Worm (Caenorhabditis elegans) whole organism, L2 larva: ENCODE measurements around the gene C28C12.1.

ENCODE experiments used
- C34F6.9 ChIP-seq: fragments of 150-350 bp; optimal IDR thresholded peaks from 2 replicates; lab custom pipeline; 2014; ENCODE audit warnings: missing biosample characterization, missing genetic modification characterization
- F13H6.1 ChIP-seq: sonication (generic microtip); optimal IDR thresholded peaks from 2 replicates; lab custom pipeline; 2016; ENCODE audit warnings: missing genetic modification characterization, missing compliant biosample characterization
- R02D3.7 ChIP-seq: fragments of 150-350 bp; optimal IDR thresholded peaks from 2 replicates; lab custom pipeline; 2014; ENCODE audit warnings: missing biosample characterization, missing genetic modification characterization
- Y55F3AM.14 ChIP-seq: fragments of 200-800 bp; sonication (Bioruptor generic); optimal IDR thresholded peaks from 2 replicates; lab custom pipeline; 2018; ENCODE audit warnings: mild to moderate bottlenecking, missing genetic modification characterization, missing compliant biosample characterization
- ZK546.5 ChIP-seq: sonication (generic microtip); optimal IDR thresholded peaks from 2 replicates; lab custom pipeline; 2017; ENCODE audit warnings: missing biosample characterization, missing genetic modification characterization
- aly-2 ChIP-seq: fragments of 150-350 bp; optimal IDR thresholded peaks from 2 replicates; lab custom pipeline; 2014; ENCODE audit warnings: missing biosample characterization, missing genetic modification characterization
- blmp-1 ChIP-seq: sonication (generic microtip); optimal IDR thresholded peaks from 2 replicates; lab custom pipeline; 2017; ENCODE audit warnings: missing genetic modification characterization, mild to moderate bottlenecking, missing compliant biosample characterization, antibody characterized with exemption, moderate library complexity; ENCODE audit not compliant: insufficient read depth
- ceh-16 ChIP-seq: fragments of 150-350 bp; optimal IDR thresholded peaks from 2 replicates; lab custom pipeline; 2014; ENCODE audit warnings: missing biosample characterization, missing genetic modification characterization
- crh-2 ChIP-seq: sonication (generic microtip); optimal IDR thresholded peaks from 2 replicates; lab custom pipeline; 2017; ENCODE audit warnings: missing biosample characterization, missing genetic modification characterization
- dmd-4 ChIP-seq: sonication (generic microtip); optimal IDR thresholded peaks from 2 replicates; lab custom pipeline; 2017; ENCODE audit warnings: missing biosample characterization, missing genetic modification characterization
- egl-27 ChIP-seq: sonication (generic microtip); optimal IDR thresholded peaks from 3 replicates; lab custom pipeline; 2017; ENCODE audit warnings: missing biosample characterization, missing genetic modification reagents, missing genetic modification characterization
- elt-1 ChIP-seq: fragments of 150-350 bp; optimal IDR thresholded peaks from 2 replicates; lab custom pipeline; 2014; ENCODE audit warnings: missing biosample characterization, missing genetic modification characterization
- elt-3 ChIP-seq: sonication (generic microtip); optimal IDR thresholded peaks from 2 replicates; lab custom pipeline; 2017; ENCODE audit warnings: missing biosample characterization, missing genetic modification characterization
- fos-1 ChIP-seq: fragments of 150-350 bp; optimal IDR thresholded peaks from 2 replicates; lab custom pipeline; 2014; ENCODE audit warnings: missing biosample characterization, missing genetic modification characterization
- gmeb-1 ChIP-seq: fragments of 150-350 bp; optimal IDR thresholded peaks from 2 replicates; lab custom pipeline; 2014; ENCODE audit warnings: missing biosample characterization, missing genetic modification characterization
- lin-11 ChIP-seq: fragments of 150-350 bp; sonication (generic microtip); optimal IDR thresholded peaks from 2 replicates; lab custom pipeline; 2014; ENCODE audit warnings: missing biosample characterization, missing genetic modification characterization, inconsistent platforms, mixed read lengths
- lin-13 ChIP-seq: fragments of 150-350 bp; optimal IDR thresholded peaks from 2 replicates; lab custom pipeline; 2014; ENCODE audit warnings: missing biosample characterization, missing genetic modification reagents, missing genetic modification characterization
- lin-39 ChIP-seq: fragments of 150-350 bp; optimal IDR thresholded peaks from 2 replicates; lab custom pipeline; 2014; ENCODE audit warnings: missing biosample characterization, missing genetic modification reagents, missing genetic modification characterization
- lsy-2 ChIP-seq, 2 experiments: fragments of 150-350 bp in 1 of 2; sonication (generic microtip) in 1 of 2; optimal IDR thresholded peaks; 2 replicates each; lab custom pipeline; 2014 to 2017; ENCODE audit warnings: missing biosample characterization in 2 of 2, missing genetic modification characterization in 2 of 2
- mab-5 ChIP-seq: fragments of 150-350 bp; optimal IDR thresholded peaks from 2 replicates; lab custom pipeline; 2014; ENCODE audit warnings: missing biosample characterization, missing genetic modification characterization
- mdl-1 ChIP-seq, 2 experiments: fragments of 150-350 bp in 1 of 2; sonication (generic microtip) in 1 of 2; optimal IDR thresholded peaks; 2 replicates each; lab custom pipeline; 2017; ENCODE audit warnings: missing biosample characterization in 2 of 2, missing genetic modification characterization in 2 of 2
- nhr-129 ChIP-seq: fragments of 150-350 bp; optimal IDR thresholded peaks from 2 replicates; lab custom pipeline; 2014; ENCODE audit warnings: missing biosample characterization, missing genetic modification characterization
- nhr-21 ChIP-seq: fragments of 150-350 bp; optimal IDR thresholded peaks from 2 replicates; lab custom pipeline; 2014; ENCODE audit warnings: missing biosample characterization, missing genetic modification characterization
- nhr-237 ChIP-seq: fragments of 150-350 bp; optimal IDR thresholded peaks from 2 replicates; lab custom pipeline; 2014; ENCODE audit warnings: missing biosample characterization, missing genetic modification characterization
- nhr-25 ChIP-seq: fragments of 150-350 bp; sonication (generic microtip); optimal IDR thresholded peaks from 3 replicates; lab custom pipeline; 2014; ENCODE audit warnings: missing biosample characterization, missing genetic modification characterization
- nhr-6 ChIP-seq: fragments of 150-350 bp; optimal IDR thresholded peaks from 2 replicates; lab custom pipeline; 2014; ENCODE audit warnings: missing biosample characterization, missing genetic modification characterization
- nhr-77 ChIP-seq: fragments of 150-350 bp; optimal IDR thresholded peaks from 2 replicates; lab custom pipeline; 2014; ENCODE audit warnings: missing biosample characterization, missing genetic modification characterization
- peb-1 ChIP-seq: fragments of 150-350 bp; optimal IDR thresholded peaks from 2 replicates; lab custom pipeline; 2014; ENCODE audit warnings: missing biosample characterization, missing genetic modification characterization
- skn-1 ChIP-seq: sonication (generic microtip); optimal IDR thresholded peaks from 2 replicates; lab custom pipeline; 2017; ENCODE audit warnings: missing biosample characterization, missing genetic modification characterization
- sma-3 ChIP-seq: sonication (generic microtip); optimal IDR thresholded peaks from 2 replicates; lab custom pipeline; 2016; ENCODE audit warnings: missing genetic modification reagents, missing genetic modification characterization, missing compliant biosample characterization
- sma-9 ChIP-seq, 2 experiments: fragments of 150-350 bp in 1 of 2; sonication (generic microtip) in 1 of 2; optimal IDR thresholded peaks; 2 replicates each; lab custom pipeline; 2014 to 2016; ENCODE audit warnings: missing genetic modification characterization in 2 of 2, mild to moderate bottlenecking in 1 of 2, missing biosample characterization in 1 of 2, missing compliant biosample characterization in 1 of 2, missing genetic modification reagents in 1 of 2, moderate library complexity in 1 of 2
- snpc-4 ChIP-seq: fragments of 150-350 bp; optimal IDR thresholded peaks from 2 replicates; lab custom pipeline; 2014; ENCODE audit warnings: missing biosample characterization, missing genetic modification characterization
- unc-55 ChIP-seq: fragments of 150-350 bp; sonication (generic microtip); optimal IDR thresholded peaks from 3 replicates; lab custom pipeline; 2014; ENCODE audit warnings: missing biosample characterization, missing genetic modification reagents, missing genetic modification characterization
- unc-62 ChIP-seq: fragments of 150-350 bp; optimal IDR thresholded peaks from 2 replicates; lab custom pipeline; 2014; ENCODE audit warnings: missing biosample characterization, missing genetic modification reagents, missing genetic modification characterization
- zag-1 ChIP-seq: fragments of 150-350 bp; optimal IDR thresholded peaks from 2 replicates; lab custom pipeline; 2014; ENCODE audit warnings: missing biosample characterization, missing genetic modification characterization
- ztf-1 ChIP-seq: fragments of 200-800 bp; sonication (Bioruptor generic); conservative IDR thresholded peaks from 2 replicates; pipeline ENCODE4 v1.3.6; 2022; ENCODE audit warnings: missing genetic modification characterization, missing compliant biosample characterization

The C28C12.1 gene

ce11 chrIV:8511056-8511455, 9.6 kb downstream of the C28C12.1 start, which contains the start of gene mes-6:
Gene mes-6, plus strand, starts transcription at chrIV:8511284.
- TF ChIP-seq unc-55 (GFP tag; lab: Kevin White, UChicago): peak; percentile 67
- no peak for TF ChIP-seq elt-3
- no peak for TF ChIP-seq F13H6.1 (tag; lab: Kevin White, UChicago)
- peak; percentile 48 for TF ChIP-seq lin-13 (GFP tag; lab: Kevin White, UChicago)
- TF ChIP-seq sma-9 (GFP tag; optimal IDR thresholded peaks at IDR 0.05; lab: Kevin White, UChicago): no peak
- no peak for TF ChIP-seq sma-9 (tag; optimal IDR thresholded peaks at IDR 0.05; lab: Kevin White, UChicago)
- TF ChIP-seq sma-3 (GFP tag; lab: Kevin White, UChicago): peak; percentile 2
- TF ChIP-seq crh-2: peak; percentile 33
- TF ChIP-seq lsy-2 (tag; optimal IDR thresholded peaks at IDR 0.05; lab: Kevin White, UChicago): peak in 1 of 2 experiments; percentile 70
- peak; percentile 17 for TF ChIP-seq snpc-4 (tag; lab: Kevin White, UChicago)
- peak; percentile 17 for TF ChIP-seq nhr-129 (tag; lab: Kevin White, UChicago)
- peak; percentile 82 for TF ChIP-seq gmeb-1 (tag; lab: Kevin White, UChicago)
- peak; percentile 45 for TF ChIP-seq C34F6.9 (tag; lab: Kevin White, UChicago)
- no peak for TF ChIP-seq lin-11 (tag; lab: Kevin White, UChicago)
- peak; percentile 14 for TF ChIP-seq fos-1 (tag; lab: Kevin White, UChicago)
- TF ChIP-seq peb-1 (tag; lab: Kevin White, UChicago): no peak

ce11 chrIV:8512679-8513078, 11.2 kb downstream of the C28C12.1 start, which contains the start of gene C09G4.4:
Gene C09G4.4, plus strand, starts transcription at chrIV:8512979.
- no peak for TF ChIP-seq snpc-4 (tag; lab: Kevin White, UChicago)
- TF ChIP-seq ztf-1: no peak
- TF ChIP-seq crh-2: no peak
- no peak for TF ChIP-seq skn-1 (tag; lab: Kevin White, UChicago)
- no peak for TF ChIP-seq C34F6.9 (tag; lab: Kevin White, UChicago)

ce11 chrIV:8513619-8514018, 12.1 kb downstream of the C28C12.1 start, which contains the start of gene cks-1:
Gene cks-1, plus strand, starts transcription at chrIV:8513919.
- TF ChIP-seq dmd-4 (tag; lab: Kevin White, UChicago) (no peak), zag-1 (tag; lab: Kevin White, UChicago) (no peak), nhr-129 (tag; lab: Kevin White, UChicago) (no peak), unc-55 (GFP tag; lab: Kevin White, UChicago) (no peak), lsy-2 (tag; optimal IDR thresholded peaks at IDR 0.05; lab: Kevin White, UChicago) (no peak), crh-2 (no peak), C34F6.9 (tag; lab: Kevin White, UChicago) (no peak), mab-5 (tag; lab: Kevin White, UChicago) (no peak), lin-13 (GFP tag; lab: Kevin White, UChicago) (no peak), nhr-237 (no peak), nhr-77 (tag; lab: Kevin White, UChicago) (no peak), nhr-21 (tag; lab: Kevin White, UChicago) (no peak), aly-2 (tag; lab: Kevin White, UChicago) (no peak), egl-27 (tag; lab: Kevin White, UChicago) (no peak), ztf-1 (no peak), mdl-1 (tag; optimal IDR thresholded peaks at IDR 0.05; lab: Kevin White, UChicago) (no peak)

ce11 chrIV:8514546-8514945, 13.1 kb downstream of the C28C12.1 start:
- TF ChIP-seq elt-1 (tag; lab: Kevin White, UChicago) (no peak), lin-11 (tag; lab: Kevin White, UChicago) (no peak), sma-9 (GFP tag; optimal IDR thresholded peaks at IDR 0.05; lab: Kevin White, UChicago) (no peak), sma-9 (tag; optimal IDR thresholded peaks at IDR 0.05; lab: Kevin White, UChicago) (no peak), Y55F3AM.14 (GFP tag; lab: Kevin White, UChicago) (no peak), sma-3 (GFP tag; lab: Kevin White, UChicago) (no peak), skn-1 (tag; lab: Kevin White, UChicago) (no peak), lin-39 (tag; lab: Kevin White, UChicago) (no peak), mdl-1 (tag; optimal IDR thresholded peaks at IDR 0.05; lab: Kevin White, UChicago) (no peak), unc-62 (GFP tag; lab: Kevin White, UChicago) (no peak), C34F6.9 (tag; lab: Kevin White, UChicago) (no peak), blmp-1 (tag; lab: Kevin White, UChicago) (no peak), snpc-4 (tag; lab: Kevin White, UChicago) (no peak), ZK546.5 (no peak), nhr-25 (tag; lab: Kevin White, UChicago) (no peak), ceh-16 (tag; lab: Kevin White, UChicago) (no peak), ztf-1 (no peak), R02D3.7 (tag; lab: Kevin White, UChicago) (no peak), nhr-6 (no peak), gmeb-1 (tag; lab: Kevin White, UChicago) (no peak)
